Fruit fly (Drosophila melanogaster) whole organism, adult: ENCODE measurements around the gene klu.

Source experiments
- CG12768 ChIP-seq: fragments of 200-800 bp; sonication (Bioruptor generic); optimal IDR thresholded peaks from 2 replicates; lab custom pipeline; 2017; ENCODE audit warnings: missing biosample characterization, missing genetic modification characterization, mild to moderate bottlenecking, moderate library complexity, missing genetic modification reagents
- CG14711 ChIP-seq: fragments of 200-800 bp; sonication (Bioruptor generic); optimal IDR thresholded peaks from 2 replicates; lab custom pipeline; 2018; ENCODE audit warnings: missing biosample characterization, mild to moderate bottlenecking, missing genetic modification characterization, moderate library complexity
- CG33017 ChIP-seq: fragments of 200-800 bp; sonication (Bioruptor generic); optimal IDR thresholded peaks from 2 replicates; lab custom pipeline; 2018; ENCODE audit warnings: missing biosample characterization, mild to moderate bottlenecking, missing genetic modification characterization, moderate library complexity
- CG5204 ChIP-seq: fragments of 200-800 bp; sonication (Bioruptor generic); optimal IDR thresholded peaks from 2 replicates; lab custom pipeline; 2016; ENCODE audit warnings: missing biosample characterization, missing genetic modification characterization
- Crg-1 ChIP-seq: fragments of 200-800 bp; sonication (Bioruptor generic); optimal IDR thresholded peaks from 2 replicates; lab custom pipeline; 2016; ENCODE audit warnings: missing biosample characterization, missing genetic modification characterization
- bab1 ChIP-seq: fragments of 200-800 bp; sonication (Bioruptor generic); optimal IDR thresholded peaks from 3 replicates; lab custom pipeline; 2019; ENCODE audit warnings: missing biosample characterization, mild to moderate bottlenecking, missing genetic modification characterization, moderate library complexity
- cic ChIP-seq: fragments of 200-800 bp; sonication (Bioruptor generic); optimal IDR thresholded peaks from 2 replicates; lab custom pipeline; 2017; ENCODE audit warnings: missing biosample characterization, mild to moderate bottlenecking, missing genetic modification characterization, moderate library complexity
- kay ChIP-seq: fragments of 200-800 bp; sonication (Bioruptor generic); peaks from one replicate; lab custom pipeline; 2016; ENCODE audit warnings: missing biosample characterization, missing genetic modification characterization, borderline replicate concordance
- ovo ChIP-seq: fragments of 200-800 bp; sonication (Bioruptor generic); optimal IDR thresholded peaks from 2 replicates; lab custom pipeline; 2016; ENCODE audit warnings: missing biosample characterization, missing genetic modification characterization
- tj ChIP-seq: fragments of 200-800 bp; sonication (Bioruptor generic); optimal IDR thresholded peaks from 3 replicates; lab custom pipeline; 2017; ENCODE audit warnings: missing biosample characterization, mild to moderate bottlenecking, missing genetic modification characterization, moderate library complexity

DNA sequence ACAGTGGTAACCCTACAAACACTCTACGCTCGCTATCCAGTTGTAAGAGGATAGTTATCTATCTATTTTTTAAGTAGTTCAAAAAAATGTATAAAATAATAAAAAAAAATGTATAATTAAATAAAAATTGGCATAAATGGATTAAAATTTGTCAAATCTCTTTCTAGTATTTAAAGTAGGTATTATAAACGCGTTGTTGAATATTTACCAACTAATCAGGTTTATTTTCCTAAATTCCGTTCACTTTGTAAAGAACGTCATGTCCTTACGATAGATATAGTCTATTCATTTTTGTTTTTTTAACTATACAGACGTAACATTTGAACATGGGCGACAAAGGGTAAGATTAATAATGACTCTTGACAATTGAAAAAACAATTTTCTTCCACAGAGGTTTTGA is 18.3 kb upstream of the klu start, which contains the start of gene CG32081:
- no peak for TF ChIP-seq cic (GFP tag; lab: Kevin White, UChicago)
- no peak for TF ChIP-seq ovo (GFP tag; lab: Kevin White, UChicago)
- TF ChIP-seq bab1 (GFP tag; lab: Kevin White, UChicago) = no peak
- no peak for TF ChIP-seq Crg-1 (GFP tag; lab: Kevin White, UChicago)
- no peak for TF ChIP-seq CG33017
- no peak for TF ChIP-seq kay
- no peak for TF ChIP-seq CG5204
- TF ChIP-seq CG14711 (tag; lab: Kevin White, UChicago) = no peak
- TF ChIP-seq CG12768 = no peak
- no peak for TF ChIP-seq tj (GFP tag; lab: Kevin White, UChicago)
